Fruit fly (Drosophila melanogaster): ENCODE data around the gene CG42245.

Gene CG42245

dm6 chr3L:2585794-2586741 lies 45.4 kb upstream of the CG42245 start, which contains the start of gene msn (continued):
- TF ChIP-seq eve (GFP tag; optimal IDR thresholded peaks at IDR 0.05) = no peak
- no peak for TF ChIP-seq CG18262 (tag; optimal IDR thresholded peaks at IDR 0.05)
- TF ChIP-seq Dbx (GFP tag; IDR thresholded peaks at IDR 0.05) = peak; percentile 54
- no peak for TF ChIP-seq CG2875 (GFP tag; optimal IDR thresholded peaks at IDR 0.05)
- TF ChIP-seq so (GFP tag; IDR thresholded peaks at IDR 0.05) = no peak; the same call in 2 of the 3 replicates
- TF ChIP-seq CG18476 (GFP tag; optimal IDR thresholded peaks at IDR 0.05) = no peak
- no peak for TF ChIP-seq bcd (GFP tag; optimal IDR thresholded peaks at IDR 0.05)
- TF ChIP-seq aop (GFP tag; IDR thresholded peaks at IDR 0.05) = no peak
- TF ChIP-seq Dfd (GFP tag; optimal IDR thresholded peaks at IDR 0.05) = no peak
- no peak for TF ChIP-seq tll (GFP tag; optimal IDR thresholded peaks at IDR 0.05)
- TF ChIP-seq Dref (GFP tag; IDR thresholded peaks at IDR 0.05) = peak; percentile 86
- no peak for TF ChIP-seq Meics (GFP tag; optimal IDR thresholded peaks at IDR 0.05)
- no peak for TF ChIP-seq pan (optimal IDR thresholded peaks at IDR 0.05)
- TF ChIP-seq pan (GFP tag; optimal IDR thresholded peaks at IDR 0.05 in 1 of 2, IDR thresholded peaks at IDR 0.05 in 1 of 2) = peak in 1 of 2 experiments; percentile 50
- peak; percentile 39; the same call in 1 of the 2 replicates for TF ChIP-seq ato (GFP tag; IDR thresholded peaks at IDR 0.05; ENCODE audit: partially characterized antibody)
- TF ChIP-seq Ravus (GFP tag; IDR thresholded peaks at IDR 0.05) = no peak
- TF ChIP-seq ham (GFP tag; IDR thresholded peaks at IDR 0.05) = no peak
- no peak for TF ChIP-seq Hmx (GFP tag; optimal IDR thresholded peaks at IDR 0.05)
- no peak for TF ChIP-seq CG7357 (GFP tag; IDR thresholded peaks at IDR 0.05)
- TF ChIP-seq Pdp1 (GFP tag; optimal IDR thresholded peaks at IDR 0.05) = peak in 1 of 2 experiments; percentile 71
- TF ChIP-seq CG16815 (GFP tag; optimal IDR thresholded peaks at IDR 0.05) = no peak
- peak; percentile 12 for TF ChIP-seq CG13894 (tag; optimal IDR thresholded peaks at IDR 0.05)
- no peak for TF ChIP-seq CG2129 (GFP tag; IDR thresholded peaks at IDR 0.05; ENCODE audit: partially characterized antibody)
- peak; percentile 3 for TF ChIP-seq fu2 (GFP tag; optimal IDR thresholded peaks at IDR 0.05)
- peak; percentile 8 for TF ChIP-seq Side (GFP tag; optimal IDR thresholded peaks at IDR 0.05)
- no peak for TF ChIP-seq cato (GFP tag; optimal IDR thresholded peaks at IDR 0.05; ENCODE audit: borderline replicate concordance)
- TF ChIP-seq esg (GFP tag; conservative IDR thresholded peaks at IDR 0.05) = no peak
- TF ChIP-seq her (GFP tag; optimal IDR thresholded peaks at IDR 0.05) = peak; percentile 99
- peak; percentile 88 for TF ChIP-seq Med (GFP tag)
- TF ChIP-seq CG6683 (GFP tag; optimal IDR thresholded peaks at IDR 0.05) = peak; percentile 8
- no peak for TF ChIP-seq usp (GFP tag; optimal IDR thresholded peaks at IDR 0.05)
- peak; percentile 25; the same call in 1 of the 3 replicates for TF ChIP-seq dysf (GFP tag; IDR thresholded peaks at IDR 0.05)
- peak; percentile 44; the same call in 1 of the 3 replicates for TF ChIP-seq ken (GFP tag; IDR thresholded peaks at IDR 0.05)
- no peak for TF ChIP-seq NfI (GFP tag; optimal IDR thresholded peaks at IDR 0.05)
- TF ChIP-seq Neu2 (GFP tag; optimal IDR thresholded peaks at IDR 0.05; ENCODE audit: borderline replicate concordance) = no peak
- no peak for TF ChIP-seq psq (GFP tag; optimal IDR thresholded peaks at IDR 0.05)
- TF ChIP-seq CTCF (GFP tag; optimal IDR thresholded peaks at IDR 0.05) = no peak
- TF ChIP-seq ash1 (GFP tag; optimal IDR thresholded peaks at IDR 0.05) = no peak
- TF ChIP-seq Tbp (GFP tag; optimal IDR thresholded peaks at IDR 0.05) = no peak
- peak; percentile 49; the same call in 1 of the 2 replicates for TF ChIP-seq sob (GFP tag; IDR thresholded peaks at IDR 0.05)
- TF ChIP-seq CG2678 (tag; optimal IDR thresholded peaks at IDR 0.05) = peak; percentile 5
- no peak for TF ChIP-seq dan (GFP tag; IDR thresholded peaks at IDR 0.05)
- no peak for TF ChIP-seq CG12155 (GFP tag; optimal IDR thresholded peaks at IDR 0.05)
- peak; percentile 54 for TF ChIP-seq wek (GFP tag; optimal IDR thresholded peaks at IDR 0.05)
- TF ChIP-seq jumu (GFP tag; optimal IDR thresholded peaks at IDR 0.05) = no peak
- peak in 1 of 2 experiments; percentile 39 for TF ChIP-seq dpn (GFP tag; optimal IDR thresholded peaks at IDR 0.05)
- no peak for TF ChIP-seq grn (GFP tag; optimal IDR thresholded peaks at IDR 0.05)
- TF ChIP-seq YL-1 (GFP tag; optimal IDR thresholded peaks at IDR 0.05) = peak; percentile 89
- TF ChIP-seq vnd (GFP tag; IDR thresholded peaks at IDR 0.05; ENCODE audit: partially characterized antibody) = no peak
